Fruit fly (Drosophila melanogaster) whole organism, prepupa: Measurements from ENCODE around the gene RhoGAP19D.

ENCODE experiments used
- CG10631 ChIP-seq: fragments of 200-800 bp; sonication (Bioruptor generic); optimal IDR thresholded peaks from 2 replicates; lab custom pipeline; 2016; ENCODE audit warnings: missing biosample characterization, missing genetic modification characterization
- CG10669 ChIP-seq: fragments of 200-800 bp; sonication (Bioruptor generic); optimal IDR thresholded peaks from 3 replicates; lab custom pipeline; 2018; ENCODE audit warnings: missing biosample characterization, mild to moderate bottlenecking, missing genetic modification characterization, moderate library complexity
- CG11294 ChIP-seq: fragments of 200-800 bp; sonication (Bioruptor generic); IDR thresholded peaks from 2 replicates; pipeline ENCODE4 v1.3.6; 2022; ENCODE audit warnings: missing biosample characterization, missing genetic modification characterization
- CG11762 ChIP-seq: fragments of 200-800 bp; sonication (Bioruptor generic); optimal IDR thresholded peaks from 3 replicates; lab custom pipeline; 2016; ENCODE audit warnings: missing biosample characterization, missing genetic modification characterization; ENCODE audit not compliant: insufficient read depth
- CG11902 ChIP-seq: fragments of 200-800 bp; sonication (Bioruptor generic); optimal IDR thresholded peaks from 3 replicates; lab custom pipeline; 2016; ENCODE audit warnings: missing biosample characterization, missing genetic modification characterization
- CG31627 ChIP-seq: fragments of 200-800 bp; sonication (Bioruptor generic); optimal IDR thresholded peaks from 3 replicates; lab custom pipeline; 2016; ENCODE audit warnings: missing biosample characterization, missing genetic modification characterization
- CG32006 ChIP-seq: fragments of 200-800 bp; sonication (Bioruptor generic); optimal IDR thresholded peaks from 3 replicates; lab custom pipeline; 2017; ENCODE audit warnings: missing biosample characterization, mild to moderate bottlenecking, missing genetic modification characterization
- CG34406 ChIP-seq: fragments of 200-800 bp; sonication (Bioruptor generic); optimal IDR thresholded peaks from 3 replicates; lab custom pipeline; 2016; ENCODE audit warnings: missing biosample characterization, missing genetic modification characterization
- CG4318 ChIP-seq: fragments of 200-800 bp; sonication (Bioruptor generic); optimal IDR thresholded peaks from 3 replicates; lab custom pipeline; 2017; ENCODE audit warnings: missing biosample characterization, mild to moderate bottlenecking, missing genetic modification characterization
- CG6163 ChIP-seq: fragments of 200-800 bp; sonication (Bioruptor generic); IDR thresholded peaks from 3 replicates; pipeline ENCODE4 v1.3.6; 2022; ENCODE audit warnings: missing biosample characterization, missing genetic modification characterization
- CG6276 ChIP-seq: fragments of 200-800 bp; sonication (Bioruptor generic); optimal IDR thresholded peaks from 2 replicates; lab custom pipeline; 2017; ENCODE audit warnings: missing biosample characterization, mild to moderate bottlenecking, missing genetic modification characterization
- CG6808 ChIP-seq: fragments of 200-800 bp; sonication (Bioruptor generic); optimal IDR thresholded peaks from 3 replicates; lab custom pipeline; 2017; ENCODE audit warnings: missing biosample characterization, missing genetic modification characterization, mild to moderate bottlenecking, moderate library complexity, missing genetic modification reagents
- CG6854 ChIP-seq: fragments of 200-800 bp; sonication (Bioruptor generic); optimal IDR thresholded peaks from 2 replicates; lab custom pipeline; 2017; ENCODE audit warnings: missing biosample characterization, mild to moderate bottlenecking, missing genetic modification characterization
- CG7368 ChIP-seq: fragments of 200-800 bp; sonication (Bioruptor generic); optimal IDR thresholded peaks from 3 replicates; lab custom pipeline; 2016; ENCODE audit warnings: missing biosample characterization, missing genetic modification characterization
- CG8119 ChIP-seq: fragments of 200-800 bp; sonication (Bioruptor generic); IDR thresholded peaks from 3 replicates; pipeline ENCODE4 v1.3.6; 2022; ENCODE audit warnings: missing biosample characterization, missing genetic modification characterization
- CG8319 ChIP-seq: fragments of 200-800 bp; sonication (Bioruptor generic); optimal IDR thresholded peaks from 3 replicates; lab custom pipeline; 2016; ENCODE audit warnings: missing biosample characterization, missing genetic modification characterization
- CG8632 ChIP-seq: fragments of 200-800 bp; sonication (Bioruptor generic); optimal IDR thresholded peaks from 3 replicates; lab custom pipeline; 2016; ENCODE audit warnings: missing biosample characterization, missing genetic modification characterization
- CG9139 ChIP-seq: fragments of 200-800 bp; sonication (Bioruptor generic); optimal IDR thresholded peaks from 3 replicates; lab custom pipeline; 2017; ENCODE audit warnings: missing biosample characterization, mild to moderate bottlenecking, missing genetic modification characterization
- Eip78C ChIP-seq: fragments of 200-800 bp; sonication (Bioruptor generic); peaks from one replicate; lab custom pipeline; 2016; ENCODE audit warnings: missing biosample characterization, missing genetic modification characterization
- Eip93F ChIP-seq: fragments of 200-800 bp; sonication (Bioruptor generic); optimal IDR thresholded peaks from 2 replicates; lab custom pipeline; 2016; ENCODE audit warnings: missing biosample characterization, mild to moderate bottlenecking, missing genetic modification characterization
- Ets21C ChIP-seq: fragments of 200-800 bp; sonication (Bioruptor generic); optimal IDR thresholded peaks from 3 replicates; lab custom pipeline; 2016; ENCODE audit warnings: missing biosample characterization, missing genetic modification characterization
- Ets96B ChIP-seq: fragments of 200-800 bp; optimal IDR thresholded peaks from 2 replicates; lab custom pipeline; 2019; ENCODE audit warnings: missing biosample characterization, mild to moderate bottlenecking, missing genetic modification characterization, moderate library complexity
- Gug ChIP-seq: fragments of 200-800 bp; sonication (Bioruptor generic); IDR thresholded peaks from 2 replicates; pipeline ENCODE4 v1.3.6; 2022; ENCODE audit warnings: missing biosample characterization, missing genetic modification characterization
- Hr39 ChIP-seq: fragments of 200-800 bp; sonication (Bioruptor generic); optimal IDR thresholded peaks from 2 replicates; lab custom pipeline; 2016; ENCODE audit warnings: missing biosample characterization, missing genetic modification characterization
- Met ChIP-seq: fragments of 200-800 bp; sonication (Bioruptor generic); optimal IDR thresholded peaks from 3 replicates; lab custom pipeline; 2016; ENCODE audit warnings: missing biosample characterization, missing genetic modification characterization
- Smox ChIP-seq: fragments of 200-800 bp; sonication (Bioruptor generic); optimal IDR thresholded peaks from 3 replicates; lab custom pipeline; 2016; ENCODE audit warnings: missing biosample characterization, missing genetic modification characterization
- Sox14 ChIP-seq: fragments of 200-800 bp; sonication (Bioruptor generic); optimal IDR thresholded peaks from 3 replicates; lab custom pipeline; 2016; ENCODE audit warnings: missing biosample characterization, missing genetic modification characterization
- achi ChIP-seq: fragments of 200-800 bp; sonication (Bioruptor generic); optimal IDR thresholded peaks from 3 replicates; lab custom pipeline; 2016; ENCODE audit warnings: missing biosample characterization, missing genetic modification characterization
- cyc ChIP-seq: fragments of 200-800 bp; sonication (Bioruptor generic); optimal IDR thresholded peaks from 3 replicates; lab custom pipeline; 2016; ENCODE audit warnings: missing biosample characterization, missing genetic modification characterization
- dac ChIP-seq: fragments of 200-800 bp; sonication (Bioruptor generic); optimal IDR thresholded peaks from 2 replicates; lab custom pipeline; 2017; ENCODE audit warnings: missing biosample characterization, mild to moderate bottlenecking, missing genetic modification characterization
- dsx ChIP-seq: fragments of 200-800 bp; optimal IDR thresholded peaks from 3 replicates; lab custom pipeline; 2019; ENCODE audit warnings: missing biosample characterization, mild to moderate bottlenecking, missing genetic modification characterization, moderate library complexity; ENCODE audit not compliant: poor library complexity, severe bottlenecking
- eg ChIP-seq: fragments of 200-800 bp; sonication (Bioruptor generic); IDR thresholded peaks from 3 replicates; pipeline ENCODE4 v1.3.6; 2022; ENCODE audit warnings: missing biosample characterization, missing genetic modification characterization
- esn ChIP-seq: fragments of 200-800 bp; sonication (Bioruptor generic); optimal IDR thresholded peaks from 2 replicates; lab custom pipeline; 2016; ENCODE audit warnings: missing biosample characterization, mild to moderate bottlenecking, missing genetic modification characterization, moderate library complexity
- fd59A ChIP-seq: fragments of 200-800 bp; sonication (Bioruptor generic); optimal IDR thresholded peaks from 2 replicates; lab custom pipeline; 2017; ENCODE audit warnings: missing biosample characterization, mild to moderate bottlenecking, missing genetic modification characterization, missing genetic modification reagents
- fd85E ChIP-seq: fragments of 200-800 bp; sonication (Bioruptor generic); optimal IDR thresholded peaks from 3 replicates; lab custom pipeline; 2016; ENCODE audit warnings: missing biosample characterization, missing genetic modification characterization
- fkh ChIP-seq: fragments of 200-800 bp; sonication (Bioruptor generic); optimal IDR thresholded peaks from 3 replicates; lab custom pipeline; 2017; ENCODE audit warnings: missing biosample characterization, mild to moderate bottlenecking, missing genetic modification characterization, moderate library complexity
- net ChIP-seq: fragments of 200-800 bp; sonication (Bioruptor generic); optimal IDR thresholded peaks from 3 replicates; lab custom pipeline; 2016; ENCODE audit warnings: missing biosample characterization, missing genetic modification characterization
- pdm3 ChIP-seq: fragments of 200-800 bp; sonication (Bioruptor generic); optimal IDR thresholded peaks from 3 replicates; lab custom pipeline; 2016; ENCODE audit warnings: missing biosample characterization, missing genetic modification characterization
- salr ChIP-seq, 2 experiments: fragments of 200-800 bp; sonication (Bioruptor generic); optimal IDR thresholded peaks; 3 replicates each; lab custom pipeline; 2016 to 2018; ENCODE audit warnings: missing biosample characterization in 2 of 2, missing genetic modification characterization in 2 of 2, mild to moderate bottlenecking in 1 of 2
- spab ChIP-seq: fragments of 200-800 bp; sonication (Bioruptor generic); optimal IDR thresholded peaks from 2 replicates; lab custom pipeline; 2017; ENCODE audit warnings: missing biosample characterization, mild to moderate bottlenecking, missing genetic modification characterization, missing genetic modification reagents
- ss ChIP-seq, 2 experiments: fragments of 200-800 bp; sonication (Bioruptor generic); optimal IDR thresholded peaks; 2 replicates in 1 of 2; 3 replicates in 1 of 2; lab custom pipeline; 2017 to 2018; ENCODE audit warnings: mild to moderate bottlenecking in 2 of 2, missing biosample characterization in 2 of 2, missing genetic modification characterization in 2 of 2, moderate library complexity in 1 of 2
- topi ChIP-seq: fragments of 200-800 bp; sonication (Bioruptor generic); optimal IDR thresholded peaks from 3 replicates; lab custom pipeline; 2016; ENCODE audit warnings: missing biosample characterization, missing genetic modification characterization

The RhoGAP19D gene

dm6 chrX:20429482-20430204, 80.9 kb downstream of the RhoGAP19D start, which contains the start of the genes CG11710 and mal (continued):
- TF ChIP-seq CG8632 (GFP tag; lab: Kevin White, UChicago) (peak; percentile 65), ss (GFP tag; optimal IDR thresholded peaks at IDR 0.05; lab: Kevin White, UChicago) (peak in 1 of 2 experiments; percentile 87), Smox (peak; percentile 83), CG10669 (peak; percentile 87), Eip93F (GFP tag; lab: Kevin White, UChicago) (no peak), CG34406 (GFP tag; lab: Kevin White, UChicago) (peak; percentile 73), Sox14 (GFP tag; lab: Kevin White, UChicago) (peak; percentile 85), CG9139 (GFP tag; lab: Kevin White, UChicago) (peak; percentile 76), CG11902 (GFP tag; lab: Kevin White, UChicago) (peak; percentile 73), CG8319 (GFP tag; lab: Kevin White, UChicago) (peak; percentile 72), pdm3 (peak; percentile 85), fd85E (peak; percentile 2), CG11294 (GFP tag; lab: Robert Waterston, UW) (peak; percentile 56; the same call in 1 of the 2 replicates), CG10631 (GFP tag; lab: Kevin White, UChicago) (peak; percentile 81), net (GFP tag; lab: Kevin White, UChicago) (peak; percentile 56), CG6808 (no peak), dac (GFP tag; lab: Kevin White, UChicago) (peak; percentile 49), spab (GFP tag; lab: Kevin White, UChicago) (no peak), fkh (GFP tag; lab: Kevin White, UChicago) (no peak), Ets21C (GFP tag; lab: Kevin White, UChicago) (peak; percentile 73), CG6276 (GFP tag; lab: Kevin White, UChicago) (no peak), Gug (GFP tag; lab: Robert Waterston, UW) (peak; percentile 68), dsx (GFP tag; lab: Kevin White, UChicago) (peak; percentile 83)
- TF ChIP-seq, all 60 proteins: peak for 47

- no peak for TF ChIP-seq salr (GFP tag; optimal IDR thresholded peaks at IDR 0.05; lab: Kevin White, UChicago)
- no peak for TF ChIP-seq CG8119 (GFP tag; lab: Robert Waterston, UW)
- TF ChIP-seq cyc = no peak
- TF ChIP-seq Gug (GFP tag; lab: Robert Waterston, UW) = no peak
- TF ChIP-seq CG6163 (GFP tag; lab: Robert Waterston, UW) = no peak
- no peak for TF ChIP-seq fkh (GFP tag; lab: Kevin White, UChicago)
- no peak for TF ChIP-seq CG11762 (GFP tag; lab: Kevin White, UChicago)
- TF ChIP-seq CG6808 = no peak
- no peak for TF ChIP-seq CG11902 (GFP tag; lab: Kevin White, UChicago)
- TF ChIP-seq, all 60 proteins: peak for 0
Measured at dm6 chrX:20426818-20427217, 83.7 kb downstream of the RhoGAP19D start, which contains the start of gene CG15456. Gene CG15456 (minus strand): TSS chrX:20427042.

- TF ChIP-seq CG10669 (no peak), topi (GFP tag; lab: Kevin White, UChicago) (peak; percentile 31), Hr39 (GFP tag; lab: Kevin White, UChicago) (peak; percentile 43), CG6276 (GFP tag; lab: Kevin White, UChicago) (no peak), fkh (GFP tag; lab: Kevin White, UChicago) (no peak), Smox (no peak), fd59A (GFP tag; lab: Kevin White, UChicago) (no peak), CG10631 (GFP tag; lab: Kevin White, UChicago) (no peak), Eip93F (GFP tag; lab: Kevin White, UChicago) (no peak), ss (GFP tag; optimal IDR thresholded peaks at IDR 0.05; lab: Kevin White, UChicago) (no peak), fd85E (no peak), Met (no peak), esn (GFP tag; lab: Kevin White, UChicago) (peak; percentile 33), CG31627 (GFP tag; lab: Kevin White, UChicago) (peak; percentile 45), Ets96B (tag; lab: Kevin White, UChicago) (no peak), pdm3 (no peak), CG6854 (GFP tag; lab: Kevin White, UChicago) (no peak), eg (GFP tag; lab: Robert Waterston, UW) (no peak), CG8119 (GFP tag; lab: Robert Waterston, UW) (no peak), CG4318 (no peak), CG34406 (GFP tag; lab: Kevin White, UChicago) (no peak), dsx (GFP tag; lab: Kevin White, UChicago) (no peak), dac (GFP tag; lab: Kevin White, UChicago) (no peak), CG11902 (GFP tag; lab: Kevin White, UChicago) (no peak), CG7368 (GFP tag; lab: Kevin White, UChicago) (no peak), Ets21C (GFP tag; lab: Kevin White, UChicago) (no peak), CG6163 (GFP tag; lab: Robert Waterston, UW) (no peak), CG32006 (no peak), achi (GFP tag; lab: Kevin White, UChicago) (no peak), CG8319 (GFP tag; lab: Kevin White, UChicago) (no peak), Eip78C (GFP tag; lab: Kevin White, UChicago) (peak; percentile 62)
Measured at dm6 chrX:20423747-20424165, 86.7 kb downstream of the RhoGAP19D start, which contains the start of the genes Pp4-19C and cactin. Gene Pp4-19C (minus strand): TSS chrX:20424002. Gene cactin (plus strand): TSS chrX:20424069.
